Fruit fly (Drosophila melanogaster) whole organism, prepupa: ENCODE measurements around the gene Ran.

ENCODE experiments used
- Blimp-1 ChIP-seq: fragments of 200-800 bp; sonication (Bioruptor generic); optimal IDR thresholded peaks from 3 replicates; lab custom pipeline; 2017; ENCODE audit warnings: missing biosample characterization, missing genetic modification characterization, mild to moderate bottlenecking, moderate library complexity, missing genetic modification reagents
- CG15336 ChIP-seq: fragments of 200-800 bp; sonication (Bioruptor generic); IDR thresholded peaks from 2 replicates; pipeline ENCODE4 v1.3.6; 2022; ENCODE audit warnings: missing biosample characterization, missing genetic modification characterization
- CG16779 ChIP-seq: fragments of 200-800 bp; sonication (Bioruptor generic); optimal IDR thresholded peaks from 3 replicates; lab custom pipeline; 2017; ENCODE audit warnings: missing biosample characterization, mild to moderate bottlenecking, missing genetic modification characterization
- CG3032 ChIP-seq: fragments of 200-800 bp; optimal IDR thresholded peaks from 2 replicates; lab custom pipeline; 2019; ENCODE audit warnings: missing biosample characterization, mild to moderate bottlenecking, missing genetic modification characterization, moderate library complexity
- CG31627 ChIP-seq: fragments of 200-800 bp; sonication (Bioruptor generic); optimal IDR thresholded peaks from 3 replicates; lab custom pipeline; 2016; ENCODE audit warnings: missing biosample characterization, missing genetic modification characterization
- CG3919 ChIP-seq: fragments of 200-800 bp; sonication (Bioruptor generic); optimal IDR thresholded peaks from 3 replicates; lab custom pipeline; 2016; ENCODE audit warnings: missing biosample characterization, missing genetic modification characterization
- CG6163 ChIP-seq: fragments of 200-800 bp; sonication (Bioruptor generic); IDR thresholded peaks from 3 replicates; pipeline ENCODE4 v1.3.6; 2022; ENCODE audit warnings: missing biosample characterization, missing genetic modification characterization
- CG6792 ChIP-seq: fragments of 200-800 bp; sonication (Bioruptor generic); optimal IDR thresholded peaks from 3 replicates; lab custom pipeline; 2016; ENCODE audit warnings: missing biosample characterization, missing genetic modification characterization
- CG6808 ChIP-seq: fragments of 200-800 bp; sonication (Bioruptor generic); optimal IDR thresholded peaks from 3 replicates; lab custom pipeline; 2017; ENCODE audit warnings: missing biosample characterization, missing genetic modification characterization, mild to moderate bottlenecking, moderate library complexity, missing genetic modification reagents
- CG6854 ChIP-seq: fragments of 200-800 bp; sonication (Bioruptor generic); optimal IDR thresholded peaks from 2 replicates; lab custom pipeline; 2017; ENCODE audit warnings: missing biosample characterization, mild to moderate bottlenecking, missing genetic modification characterization
- CG7368 ChIP-seq: fragments of 200-800 bp; sonication (Bioruptor generic); optimal IDR thresholded peaks from 3 replicates; lab custom pipeline; 2016; ENCODE audit warnings: missing biosample characterization, missing genetic modification characterization
- CG8119 ChIP-seq: fragments of 200-800 bp; sonication (Bioruptor generic); IDR thresholded peaks from 3 replicates; pipeline ENCODE4 v1.3.6; 2022; ENCODE audit warnings: missing biosample characterization, missing genetic modification characterization
- CG8632 ChIP-seq: fragments of 200-800 bp; sonication (Bioruptor generic); optimal IDR thresholded peaks from 3 replicates; lab custom pipeline; 2016; ENCODE audit warnings: missing biosample characterization, missing genetic modification characterization
- Eip93F ChIP-seq: fragments of 200-800 bp; sonication (Bioruptor generic); optimal IDR thresholded peaks from 2 replicates; lab custom pipeline; 2016; ENCODE audit warnings: missing biosample characterization, mild to moderate bottlenecking, missing genetic modification characterization
- Ets21C ChIP-seq: fragments of 200-800 bp; sonication (Bioruptor generic); optimal IDR thresholded peaks from 3 replicates; lab custom pipeline; 2016; ENCODE audit warnings: missing biosample characterization, missing genetic modification characterization
- Ets96B ChIP-seq: fragments of 200-800 bp; optimal IDR thresholded peaks from 2 replicates; lab custom pipeline; 2019; ENCODE audit warnings: missing biosample characterization, mild to moderate bottlenecking, missing genetic modification characterization, moderate library complexity
- Gug ChIP-seq: fragments of 200-800 bp; sonication (Bioruptor generic); IDR thresholded peaks from 2 replicates; pipeline ENCODE4 v1.3.6; 2022; ENCODE audit warnings: missing biosample characterization, missing genetic modification characterization
- Hr38 ChIP-seq: sonication (Bioruptor generic); optimal IDR thresholded peaks from 2 replicates; lab custom pipeline; 2016; ENCODE audit warnings: missing biosample characterization, missing genetic modification characterization
- Hr39 ChIP-seq: fragments of 200-800 bp; sonication (Bioruptor generic); optimal IDR thresholded peaks from 2 replicates; lab custom pipeline; 2016; ENCODE audit warnings: missing biosample characterization, missing genetic modification characterization
- Lpt ChIP-seq: fragments of 200-800 bp; sonication (Bioruptor generic); optimal IDR thresholded peaks from 3 replicates; lab custom pipeline; 2016; ENCODE audit warnings: missing biosample characterization, missing genetic modification characterization
- Smox ChIP-seq: fragments of 200-800 bp; sonication (Bioruptor generic); optimal IDR thresholded peaks from 3 replicates; lab custom pipeline; 2016; ENCODE audit warnings: missing biosample characterization, missing genetic modification characterization
- Sox102F ChIP-seq: fragments of 200-800 bp; sonication (Bioruptor generic); optimal IDR thresholded peaks from 2 replicates; lab custom pipeline; 2016; ENCODE audit warnings: missing biosample characterization, mild to moderate bottlenecking, missing genetic modification characterization
- Sox14 ChIP-seq: fragments of 200-800 bp; sonication (Bioruptor generic); optimal IDR thresholded peaks from 3 replicates; lab custom pipeline; 2016; ENCODE audit warnings: missing biosample characterization, missing genetic modification characterization
- Sox15 ChIP-seq: fragments of 200-800 bp; sonication (Bioruptor generic); optimal IDR thresholded peaks from 3 replicates; lab custom pipeline; 2016; ENCODE audit warnings: missing biosample characterization, missing genetic modification characterization
- acj6 ChIP-seq: fragments of 200-800 bp; sonication (Bioruptor generic); optimal IDR thresholded peaks from 3 replicates; lab custom pipeline; 2016; ENCODE audit warnings: missing biosample characterization, missing genetic modification characterization
- dac ChIP-seq: fragments of 200-800 bp; sonication (Bioruptor generic); optimal IDR thresholded peaks from 2 replicates; lab custom pipeline; 2017; ENCODE audit warnings: missing biosample characterization, mild to moderate bottlenecking, missing genetic modification characterization
- dsx ChIP-seq: fragments of 200-800 bp; optimal IDR thresholded peaks from 3 replicates; lab custom pipeline; 2019; ENCODE audit warnings: missing biosample characterization, mild to moderate bottlenecking, missing genetic modification characterization, moderate library complexity; ENCODE audit not compliant: poor library complexity, severe bottlenecking
- eg ChIP-seq: fragments of 200-800 bp; sonication (Bioruptor generic); IDR thresholded peaks from 3 replicates; pipeline ENCODE4 v1.3.6; 2022; ENCODE audit warnings: missing biosample characterization, missing genetic modification characterization
- fd59A ChIP-seq: fragments of 200-800 bp; sonication (Bioruptor generic); optimal IDR thresholded peaks from 2 replicates; lab custom pipeline; 2017; ENCODE audit warnings: missing biosample characterization, mild to moderate bottlenecking, missing genetic modification characterization, missing genetic modification reagents
- fd85E ChIP-seq: fragments of 200-800 bp; sonication (Bioruptor generic); optimal IDR thresholded peaks from 3 replicates; lab custom pipeline; 2016; ENCODE audit warnings: missing biosample characterization, missing genetic modification characterization
- fkh ChIP-seq: fragments of 200-800 bp; sonication (Bioruptor generic); optimal IDR thresholded peaks from 3 replicates; lab custom pipeline; 2017; ENCODE audit warnings: missing biosample characterization, mild to moderate bottlenecking, missing genetic modification characterization, moderate library complexity
- lz ChIP-seq: fragments of 200-800 bp; sonication (Bioruptor generic); optimal IDR thresholded peaks from 3 replicates; lab custom pipeline; 2016; ENCODE audit warnings: missing biosample characterization, missing genetic modification characterization
- pdm3 ChIP-seq: fragments of 200-800 bp; sonication (Bioruptor generic); optimal IDR thresholded peaks from 3 replicates; lab custom pipeline; 2016; ENCODE audit warnings: missing biosample characterization, missing genetic modification characterization
- salr ChIP-seq, 2 experiments: fragments of 200-800 bp; sonication (Bioruptor generic); optimal IDR thresholded peaks; 3 replicates each; lab custom pipeline; 2016 to 2018; ENCODE audit warnings: missing biosample characterization in 2 of 2, missing genetic modification characterization in 2 of 2, mild to moderate bottlenecking in 1 of 2
- spab ChIP-seq: fragments of 200-800 bp; sonication (Bioruptor generic); optimal IDR thresholded peaks from 2 replicates; lab custom pipeline; 2017; ENCODE audit warnings: missing biosample characterization, mild to moderate bottlenecking, missing genetic modification characterization, missing genetic modification reagents
- svp ChIP-seq: fragments of 200-800 bp; sonication (Bioruptor generic); peaks from one replicate; lab custom pipeline; 2016; ENCODE audit warnings: missing biosample characterization, missing genetic modification characterization
- vri ChIP-seq: fragments of 200-800 bp; sonication (Bioruptor generic); optimal IDR thresholded peaks from 3 replicates; lab custom pipeline; 2016; ENCODE audit warnings: missing biosample characterization, mild to moderate bottlenecking, missing genetic modification characterization

Gene Ran

dm6 chrX:11148272-11148835, at the start of gene Ran:
Gene Ran, minus strand, starts transcription at chrX:11148716.
- peak; percentile 24 for TF ChIP-seq svp (GFP tag; lab: Kevin White, UChicago)
- no peak for TF ChIP-seq lz
- 0 out of 3 replicates have a peak, but pooled peaks have one; percentile 15 for TF ChIP-seq eg (GFP tag; lab: Robert Waterston, UW)
- TF ChIP-seq Sox14 = no peak
- peak; percentile 44 for TF ChIP-seq CG6854 (GFP tag; lab: Kevin White, UChicago)
- no peak for TF ChIP-seq pdm3 (GFP tag; lab: Kevin White, UChicago)
- TF ChIP-seq CG3032 = no peak
- TF ChIP-seq CG6163 (GFP tag; lab: Robert Waterston, UW) = peak; percentile 34; the same call in 1 of the 3 replicates
- no peak for TF ChIP-seq fkh (GFP tag; lab: Kevin White, UChicago)
- TF ChIP-seq, all 60 proteins: peak for 4

dm6 chrX:11182631-11183030, 34.1 kb upstream of the Ran start, which contains the start of gene CG15200:
Gene CG15200, plus strand, starts transcription at chrX:11182931.
- TF ChIP-seq spab (GFP tag; lab: Kevin White, UChicago) (no peak), eg (GFP tag; lab: Robert Waterston, UW) (no peak), Lpt (GFP tag; lab: Kevin White, UChicago) (no peak), Hr38 (GFP tag; lab: Kevin White, UChicago) (no peak), acj6 (GFP tag; lab: Kevin White, UChicago) (no peak), Smox (GFP tag; lab: Kevin White, UChicago) (no peak), dac (no peak), CG8119 (GFP tag; lab: Robert Waterston, UW) (no peak), CG31627 (GFP tag; lab: Kevin White, UChicago) (no peak), Sox15 (GFP tag; lab: Kevin White, UChicago) (no peak), CG15336 (GFP tag; lab: Robert Waterston, UW) (no peak), dsx (no peak), CG3919 (GFP tag; lab: Kevin White, UChicago) (no peak), Ets96B (tag; lab: Kevin White, UChicago) (no peak), CG16779 (no peak), CG6792 (GFP tag; lab: Kevin White, UChicago) (no peak)

dm6 chrX:11176073-11176472, 27.6 kb upstream of the Ran start:
- TF ChIP-seq svp (GFP tag; lab: Kevin White, UChicago) (peak; percentile 23), CG7368 (GFP tag; lab: Kevin White, UChicago) (no peak), Sox102F (no peak)

dm6 chrX:11170578-11170977, 22.1 kb upstream of the Ran start, which contains the start of gene CG1394:
Gene CG1394, minus strand, starts transcription at chrX:11170678.
- TF ChIP-seq vri (GFP tag; lab: Kevin White, UChicago) = no peak
- TF ChIP-seq salr (GFP tag; optimal IDR thresholded peaks at IDR 0.05; lab: Kevin White, UChicago) = no peak
- TF ChIP-seq pdm3 (GFP tag; lab: Kevin White, UChicago) = no peak
- TF ChIP-seq CG8632 (GFP tag; lab: Kevin White, UChicago) = no peak
- TF ChIP-seq CG3919 (GFP tag; lab: Kevin White, UChicago) = no peak
- TF ChIP-seq Eip93F (GFP tag; lab: Kevin White, UChicago) = no peak
- no peak for TF ChIP-seq CG6808 (GFP tag; lab: Kevin White, UChicago)
- TF ChIP-seq Sox14 = no peak
- TF ChIP-seq Ets21C (GFP tag; lab: Kevin White, UChicago) = no peak
- TF ChIP-seq Hr39 = no peak
- no peak for TF ChIP-seq spab (GFP tag; lab: Kevin White, UChicago)
- no peak for TF ChIP-seq Gug (GFP tag; lab: Robert Waterston, UW)
- TF ChIP-seq Blimp-1 (GFP tag; lab: Kevin White, UChicago) = no peak
- TF ChIP-seq CG15336 (GFP tag; lab: Robert Waterston, UW) = no peak
- no peak for TF ChIP-seq svp (GFP tag; lab: Kevin White, UChicago)
- no peak for TF ChIP-seq Hr38 (GFP tag; lab: Kevin White, UChicago)
- TF ChIP-seq fd59A (GFP tag; lab: Kevin White, UChicago) = no peak
- no peak for TF ChIP-seq eg (GFP tag; lab: Robert Waterston, UW)
- no peak for TF ChIP-seq fd85E (GFP tag; lab: Kevin White, UChicago)
- TF ChIP-seq Sox102F = no peak
